Fruit fly (Drosophila melanogaster) whole organism: ENCODE measurements around the gene CG7912.

Source experiments
- CG8478 ChIP-seq: fragments of >200 bp; optimal IDR thresholded peaks from 2 replicates; lab custom pipeline; 2018; ENCODE audit warnings: inconsistent platforms
- Dll ChIP-seq: fragments of >200 bp; optimal IDR thresholded peaks from 2 replicates; lab custom pipeline; 2017
- EcR ChIP-seq, 2 experiments: fragments of >200 bp; optimal IDR thresholded peaks; 2 replicates each; lab custom pipeline; 2017; ENCODE audit warnings: missing biosample characterization in 2 of 2, missing genetic modification characterization in 2 of 2, missing genetic modification reagents in 2 of 2
- pan ChIP-seq: fragments of >200 bp; optimal IDR thresholded peaks from 2 replicates; lab custom pipeline; 2017
- psq ChIP-seq: fragments of >200 bp; optimal IDR thresholded peaks from 2 replicates; lab custom pipeline; 2017
- usp ChIP-seq: fragments of >200 bp; optimal IDR thresholded peaks from 2 replicates; lab custom pipeline; 2017; ENCODE audit warnings: missing biosample characterization, missing genetic modification characterization, mixed read lengths

CG7912 gene

DNA sequence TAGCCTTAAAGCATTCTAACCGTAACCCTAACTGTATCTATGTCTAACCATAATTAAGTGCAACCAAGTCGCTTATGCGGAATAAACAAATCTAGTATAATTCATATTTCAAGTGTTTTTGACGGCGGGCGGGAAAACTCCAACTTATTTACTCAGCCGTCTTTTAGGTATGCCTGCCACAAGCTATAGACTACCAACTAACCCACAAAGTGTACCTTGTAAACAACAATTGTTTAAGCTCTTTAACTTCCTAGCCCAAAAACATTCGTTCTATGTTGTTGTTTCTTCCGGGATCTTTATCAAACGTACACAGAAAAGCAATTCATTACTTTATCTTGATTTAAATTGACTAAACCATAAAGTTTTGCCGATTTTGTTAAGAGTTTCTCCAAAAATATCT lies 18.3 kb downstream of the CG7912 start:
- no peak for TF ChIP-seq CG8478 (lab: Kevin White, UChicago)
- TF ChIP-seq pan (lab: Kevin White, UChicago): no peak

DNA sequence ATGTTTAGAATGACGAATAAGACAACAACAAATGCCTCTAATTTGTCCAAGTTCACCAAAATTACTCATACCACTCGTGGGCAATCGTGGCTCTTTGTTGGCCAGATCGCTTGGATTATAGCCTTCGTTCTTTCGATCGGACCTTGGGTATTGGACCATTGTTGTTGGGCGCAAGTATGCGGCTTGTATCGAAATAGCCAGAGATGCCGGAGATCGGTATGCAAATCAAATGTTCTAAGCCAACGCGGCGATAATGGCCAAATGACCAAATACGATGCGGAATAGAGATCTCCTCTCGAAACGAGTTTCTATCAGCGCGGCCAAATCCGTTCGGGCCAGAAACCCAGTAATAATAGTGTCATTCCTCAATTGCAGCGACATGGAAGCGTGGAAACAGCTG lies 23.8 kb downstream of the CG7912 start:
- TF ChIP-seq usp: no peak
- TF ChIP-seq Dll: no peak
- no peak for TF ChIP-seq CG8478 (lab: Kevin White, UChicago)
- TF ChIP-seq pan (lab: Kevin White, UChicago): no peak
- TF ChIP-seq psq (lab: Kevin White, UChicago): no peak
- TF ChIP-seq EcR (GFP tag; optimal IDR thresholded peaks at IDR 0.05; lab: Kevin White, UChicago): no peak

dm6 chr3R:29983886-29984285 lies 25.1 kb downstream of the CG7912 start:
- TF ChIP-seq CG8478 (lab: Kevin White, UChicago) (no peak), EcR (GFP tag; optimal IDR thresholded peaks at IDR 0.05; lab: Kevin White, UChicago) (no peak), psq (lab: Kevin White, UChicago) (no peak), Dll (no peak), pan (lab: Kevin White, UChicago) (no peak), usp (no peak)

DNA sequence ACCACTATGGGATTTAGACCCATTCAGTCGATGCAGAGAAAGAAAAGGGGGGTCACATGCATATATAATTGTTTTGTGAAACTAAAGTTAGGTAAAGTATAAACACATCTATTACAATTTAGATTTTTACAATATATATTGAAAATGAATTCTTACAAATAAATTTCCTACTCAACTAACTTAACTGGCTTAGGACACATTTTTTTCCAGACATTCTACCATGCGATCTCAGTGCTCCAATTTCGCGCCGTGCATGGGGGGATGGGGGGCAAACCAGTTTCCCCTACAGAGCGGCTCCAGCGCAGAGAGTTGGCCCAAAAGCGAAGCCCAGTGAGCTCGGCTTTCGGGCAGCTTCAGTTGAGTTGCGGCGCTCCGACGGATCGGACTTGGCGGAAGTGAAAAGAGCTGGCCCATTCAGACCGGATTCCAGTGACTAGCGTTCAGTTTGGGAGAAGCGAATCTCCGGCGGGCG lies 25.9 kb downstream of the CG7912 start, which contains the start of gene CG7896:
Gene CG7896 (plus strand): TSS at position 354 of the 472 bp plus-strand sequence.
- TF ChIP-seq EcR (GFP tag; optimal IDR thresholded peaks at IDR 0.05; lab: Kevin White, UChicago): no peak
- TF ChIP-seq psq (lab: Kevin White, UChicago): no peak
- no peak for TF ChIP-seq pan (lab: Kevin White, UChicago)
- no peak for TF ChIP-seq usp
- no peak for TF ChIP-seq Dll
- TF ChIP-seq CG8478 (lab: Kevin White, UChicago): no peak

- TF ChIP-seq usp (no peak), pan (lab: Kevin White, UChicago) (no peak), EcR (GFP tag; optimal IDR thresholded peaks at IDR 0.05; lab: Kevin White, UChicago) (no peak), CG8478 (lab: Kevin White, UChicago) (no peak)
Observed at dm6 chr3R:29982027-29982426, 27.0 kb downstream of the CG7912 start.

dm6 chr3R:29981479-29981878 lies 27.5 kb downstream of the CG7912 start:
- TF ChIP-seq pan (lab: Kevin White, UChicago) (no peak), CG8478 (lab: Kevin White, UChicago) (no peak), EcR (GFP tag; optimal IDR thresholded peaks at IDR 0.05; lab: Kevin White, UChicago) (no peak), Dll (no peak), psq (lab: Kevin White, UChicago) (no peak), usp (no peak)

dm6 chr3R:29978595-29978994 lies 30.4 kb downstream of the CG7912 start:
- TF ChIP-seq EcR (GFP tag; optimal IDR thresholded peaks at IDR 0.05; lab: Kevin White, UChicago) (no peak), pan (lab: Kevin White, UChicago) (no peak)

dm6 chr3R:29969347-29969746 lies 39.6 kb downstream of the CG7912 start, which contains the start of gene TkR99D:
TkR99D (minus strand) TSS chr3R:29969447.
- no peak for TF ChIP-seq Dll
- no peak for TF ChIP-seq CG8478 (lab: Kevin White, UChicago)

DNA sequence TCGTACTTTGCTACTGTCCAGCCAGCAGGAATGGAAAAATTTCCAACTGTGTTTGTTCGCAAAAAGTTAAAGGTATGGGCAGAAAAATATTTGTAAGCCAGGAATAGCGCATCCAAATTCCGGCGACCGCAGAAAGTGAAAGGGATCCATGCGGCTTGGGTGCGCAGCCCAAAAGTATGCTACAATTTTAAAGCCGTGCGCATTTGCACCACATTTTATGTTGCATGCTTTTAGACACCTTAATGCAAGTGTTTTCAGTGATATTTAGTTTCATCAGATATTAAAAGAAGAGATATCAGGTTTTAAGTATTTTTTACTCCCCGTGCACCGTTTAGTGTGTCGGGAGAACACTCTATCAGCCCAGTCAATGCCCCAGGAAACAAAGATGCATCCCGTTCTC lies 45.9 kb downstream of the CG7912 start:
- TF ChIP-seq CG8478 (lab: Kevin White, UChicago) (no peak), psq (lab: Kevin White, UChicago) (no peak), Dll (no peak), usp (no peak), EcR (GFP tag; optimal IDR thresholded peaks at IDR 0.05; lab: Kevin White, UChicago) (no peak), pan (lab: Kevin White, UChicago) (no peak)

DNA sequence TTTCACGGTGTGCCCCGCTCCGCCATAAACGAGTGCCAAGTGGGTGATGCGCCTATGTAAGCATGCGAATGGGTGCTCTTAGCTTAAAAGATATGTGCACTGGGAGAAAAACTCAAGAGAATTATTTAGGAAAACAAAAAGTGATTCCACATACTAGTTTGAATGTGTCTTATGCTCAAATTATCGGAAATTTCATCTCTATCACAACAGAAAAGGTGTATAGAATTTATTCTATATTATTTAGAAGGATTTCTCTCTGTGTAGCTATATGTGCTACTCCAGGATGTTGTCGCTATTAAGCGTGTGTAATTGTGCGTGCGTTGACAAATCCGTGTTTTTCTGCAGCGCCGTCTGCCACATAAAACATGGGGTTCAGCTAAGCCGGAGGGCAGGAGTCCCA lies 49.7 kb downstream of the CG7912 start:
- TF ChIP-seq psq (lab: Kevin White, UChicago): no peak
- TF ChIP-seq usp: no peak
- TF ChIP-seq EcR (GFP tag; optimal IDR thresholded peaks at IDR 0.05; lab: Kevin White, UChicago): no peak
- TF ChIP-seq pan (lab: Kevin White, UChicago): no peak
- TF ChIP-seq CG8478 (lab: Kevin White, UChicago): no peak
- no peak for TF ChIP-seq Dll
